Fruit fly (Drosophila melanogaster): ENCODE measurements around the gene CG17764.

Gene CG17764

DNA sequence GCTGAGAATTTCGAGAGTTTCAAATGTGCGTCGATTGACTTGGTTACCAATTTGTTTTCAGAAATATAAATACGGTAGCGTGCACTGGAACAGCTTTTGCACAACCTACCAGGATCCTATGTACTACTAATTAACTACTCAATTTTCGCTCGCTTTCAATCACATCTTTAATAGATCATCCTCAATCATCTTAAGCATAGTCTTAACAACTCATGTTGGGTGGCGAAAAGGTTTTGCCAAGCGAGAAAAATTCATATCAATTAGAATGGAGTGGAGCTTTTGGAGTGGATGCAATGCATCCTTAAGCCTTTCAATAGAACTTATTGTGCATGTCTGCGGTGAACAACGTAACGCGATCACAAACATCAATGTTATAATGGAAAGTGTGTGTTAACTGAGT is at the start of gene CG17764:
CG17764 (minus strand) TSS at position 101 of the 400 bp plus-strand sequence.
- TF ChIP-seq Lpt (GFP tag; optimal IDR thresholded peaks at IDR 0.05): no peak
- TF ChIP-seq CG6792 (GFP tag; optimal IDR thresholded peaks at IDR 0.05): no peak
- no peak for TF ChIP-seq Hr39 (GFP tag; optimal IDR thresholded peaks at IDR 0.05)
- TF ChIP-seq CG10669 (GFP tag; optimal IDR thresholded peaks at IDR 0.05): no peak
- no peak for TF ChIP-seq CG15336 (GFP tag; IDR thresholded peaks at IDR 0.05)
- TF ChIP-seq dsx (GFP tag; optimal IDR thresholded peaks at IDR 0.05; ENCODE audit: poor library complexity, severe bottlenecking): no peak
- TF ChIP-seq CG8119 (GFP tag; IDR thresholded peaks at IDR 0.05): no peak
- no peak for TF ChIP-seq Sox15 (GFP tag; optimal IDR thresholded peaks at IDR 0.05)
- no peak for TF ChIP-seq CG11902 (GFP tag; optimal IDR thresholded peaks at IDR 0.05)
- no peak for TF ChIP-seq CG11762 (GFP tag; optimal IDR thresholded peaks at IDR 0.05; ENCODE audit: insufficient read depth)
- TF ChIP-seq Hr4 (GFP tag; optimal IDR thresholded peaks at IDR 0.05): no peak
- no peak for TF ChIP-seq svp (GFP tag)
- TF ChIP-seq dac (GFP tag; optimal IDR thresholded peaks at IDR 0.05): no peak
- TF ChIP-seq Met (GFP tag; optimal IDR thresholded peaks at IDR 0.05): no peak
- no peak for TF ChIP-seq CG8319 (GFP tag; optimal IDR thresholded peaks at IDR 0.05)
- TF ChIP-seq Ets21C (GFP tag; optimal IDR thresholded peaks at IDR 0.05): no peak

- TF ChIP-seq Hr4 (GFP tag; optimal IDR thresholded peaks at IDR 0.05) (no peak), cyc (GFP tag; optimal IDR thresholded peaks at IDR 0.05) (no peak), pdm3 (GFP tag; optimal IDR thresholded peaks at IDR 0.05) (no peak), CG7368 (GFP tag; optimal IDR thresholded peaks at IDR 0.05) (no peak), CG6163 (GFP tag; IDR thresholded peaks at IDR 0.05) (no peak), CG1621 (tag; optimal IDR thresholded peaks at IDR 0.05) (no peak), Gug (GFP tag; IDR thresholded peaks at IDR 0.05) (peak; percentile 30; the same call in 1 of the 2 replicates), salr (GFP tag; optimal IDR thresholded peaks at IDR 0.05) (no peak), achi (GFP tag; optimal IDR thresholded peaks at IDR 0.05) (no peak), CG32006 (GFP tag; optimal IDR thresholded peaks at IDR 0.05) (peak; percentile 14), CG8119 (GFP tag; IDR thresholded peaks at IDR 0.05) (no peak), CG15336 (GFP tag; IDR thresholded peaks at IDR 0.05) (peak; percentile 37; the same call in 1 of the 2 replicates), Sox102F (GFP tag; optimal IDR thresholded peaks at IDR 0.05) (no peak), Eip93F (GFP tag; optimal IDR thresholded peaks at IDR 0.05) (no peak), CG8319 (GFP tag; optimal IDR thresholded peaks at IDR 0.05) (no peak), esn (GFP tag; optimal IDR thresholded peaks at IDR 0.05) (no peak), vri (GFP tag; optimal IDR thresholded peaks at IDR 0.05) (no peak), Met (GFP tag; optimal IDR thresholded peaks at IDR 0.05) (no peak), topi (GFP tag; optimal IDR thresholded peaks at IDR 0.05) (no peak), CG9139 (GFP tag; optimal IDR thresholded peaks at IDR 0.05) (no peak), acj6 (GFP tag; optimal IDR thresholded peaks at IDR 0.05) (no peak), CG3919 (GFP tag; optimal IDR thresholded peaks at IDR 0.05) (no peak), fd59A (GFP tag; optimal IDR thresholded peaks at IDR 0.05) (no peak), eg (GFP tag; IDR thresholded peaks at IDR 0.05) (peak; percentile 42; the same call in 2 of the 3 replicates), CG10631 (GFP tag; optimal IDR thresholded peaks at IDR 0.05) (no peak), CG6276 (GFP tag; optimal IDR thresholded peaks at IDR 0.05) (peak; percentile 18), Hr39 (GFP tag; optimal IDR thresholded peaks at IDR 0.05) (no peak)
These were observed 42.8 kb upstream of the CG17764 start for dm6 chrX:5349899-5350575.

- peak; percentile 19; the same call in 1 of the 2 replicates for TF ChIP-seq CG15336 (GFP tag; IDR thresholded peaks at IDR 0.05)
- TF ChIP-seq fkh (GFP tag; optimal IDR thresholded peaks at IDR 0.05): no peak
- TF ChIP-seq CG8632 (GFP tag; optimal IDR thresholded peaks at IDR 0.05): no peak
- TF ChIP-seq esn (GFP tag; optimal IDR thresholded peaks at IDR 0.05): no peak
- TF ChIP-seq Lpt (GFP tag; optimal IDR thresholded peaks at IDR 0.05): no peak
- no peak for TF ChIP-seq Ets21C (GFP tag; optimal IDR thresholded peaks at IDR 0.05)
- no peak for TF ChIP-seq Sox102F (GFP tag; optimal IDR thresholded peaks at IDR 0.05)
- no peak for TF ChIP-seq CG16779 (tag; optimal IDR thresholded peaks at IDR 0.05)
- 0 out of 3 replicates have a peak, but pooled peaks have one; percentile 21 for TF ChIP-seq CG6163 (GFP tag; IDR thresholded peaks at IDR 0.05)
- peak; percentile 27; the same call in 1 of the 3 replicates for TF ChIP-seq eg (GFP tag; IDR thresholded peaks at IDR 0.05)
- TF ChIP-seq Smox (GFP tag; optimal IDR thresholded peaks at IDR 0.05): no peak
- TF ChIP-seq achi (GFP tag; optimal IDR thresholded peaks at IDR 0.05): no peak
- no peak for TF ChIP-seq CG3919 (GFP tag; optimal IDR thresholded peaks at IDR 0.05)
- no peak for TF ChIP-seq CG11762 (GFP tag; optimal IDR thresholded peaks at IDR 0.05; ENCODE audit: insufficient read depth)
- TF ChIP-seq CG8119 (GFP tag; IDR thresholded peaks at IDR 0.05): no peak
- no peak for TF ChIP-seq net (GFP tag; optimal IDR thresholded peaks at IDR 0.05)
- no peak for TF ChIP-seq lz (GFP tag; optimal IDR thresholded peaks at IDR 0.05)
- TF ChIP-seq Sox14 (GFP tag; optimal IDR thresholded peaks at IDR 0.05): no peak
- TF ChIP-seq svp (GFP tag): no peak
- no peak for TF ChIP-seq ss (GFP tag; optimal IDR thresholded peaks at IDR 0.05)
- TF ChIP-seq CG8319 (GFP tag; optimal IDR thresholded peaks at IDR 0.05): no peak
- no peak for TF ChIP-seq salr (GFP tag; optimal IDR thresholded peaks at IDR 0.05)
- TF ChIP-seq CG32006 (GFP tag; optimal IDR thresholded peaks at IDR 0.05): no peak
These were observed 32.8 kb upstream of the CG17764 start, which contains the start of gene SK for dm6 chrX:5339970-5340369. SK (plus strand) TSS chrX:5340236.

Data from whole organism, prepupa.